Fruit fly (Drosophila melanogaster): ENCODE measurements around the gene CG42240.

CG42240 gene

dm6 chrX:6338738-6339614 is 8.3 kb downstream of the CG42240 start:
- TF ChIP-seq CG8301 (tag; optimal IDR thresholded peaks at IDR 0.05) = peak; percentile 54
- TF ChIP-seq CG32121 (GFP tag; IDR thresholded peaks at IDR 0.05) = peak; percentile 49; the same call in 1 of the 2 replicates
- peak; percentile 49 for TF ChIP-seq CG34367 (tag; optimal IDR thresholded peaks at IDR 0.05)
- TF ChIP-seq Pif1A (GFP tag; optimal IDR thresholded peaks at IDR 0.05) = peak; percentile 53
- TF ChIP-seq Pif1B (GFP tag; optimal IDR thresholded peaks at IDR 0.05) = peak; percentile 15
- peak; percentile 61 for TF ChIP-seq CG17806 (tag; optimal IDR thresholded peaks at IDR 0.05)
- no peak for TF ChIP-seq CG13204 (GFP tag; optimal IDR thresholded peaks at IDR 0.05)
- TF ChIP-seq fd96Ca (GFP tag; IDR thresholded peaks at IDR 0.05) = peak; percentile 68; the same call in 2 of the 3 replicates
- peak; percentile 52 for TF ChIP-seq Ets98B (GFP tag; IDR thresholded peaks at IDR 0.05)
- peak; percentile 76 for TF ChIP-seq CG4496 (GFP tag; IDR thresholded peaks at IDR 0.05)
- peak; percentile 57 for TF ChIP-seq CG15710 (tag; optimal IDR thresholded peaks at IDR 0.05)
- no peak for TF ChIP-seq rn (GFP tag; IDR thresholded peaks at IDR 0.05)
- peak; percentile 41 for TF ChIP-seq Snoo (tag; optimal IDR thresholded peaks at IDR 0.05)
- peak; percentile 11 for TF ChIP-seq gl (tag; optimal IDR thresholded peaks at IDR 0.05)
- TF ChIP-seq CG10348 (GFP tag; IDR thresholded peaks at IDR 0.05) = no peak
- peak; percentile 6 for TF ChIP-seq EcR (GFP tag; optimal IDR thresholded peaks at IDR 0.05)
- peak; percentile 73 for TF ChIP-seq CG14655 (GFP tag; optimal IDR thresholded peaks at IDR 0.05)
- peak; percentile 30; the same call in 1 of the 2 replicates for TF ChIP-seq CG12605 (GFP tag; IDR thresholded peaks at IDR 0.05)
- peak; percentile 73 for TF ChIP-seq CG8159 (tag; optimal IDR thresholded peaks at IDR 0.05)
- TF ChIP-seq D1 (tag; optimal IDR thresholded peaks at IDR 0.05) = no peak
- peak; percentile 67 for TF ChIP-seq CG9948 (tag; optimal IDR thresholded peaks at IDR 0.05)

- TF ChIP-seq CG4496 (GFP tag; IDR thresholded peaks at IDR 0.05) (peak; percentile 82), CG14655 (GFP tag; optimal IDR thresholded peaks at IDR 0.05) (peak; percentile 39), gl (tag; optimal IDR thresholded peaks at IDR 0.05) (peak; percentile 66), Snoo (tag; optimal IDR thresholded peaks at IDR 0.05) (no peak), CG12605 (GFP tag; IDR thresholded peaks at IDR 0.05) (peak; percentile 59; the same call in 1 of the 2 replicates), CG10348 (GFP tag; IDR thresholded peaks at IDR 0.05) (no peak), CG15710 (tag; optimal IDR thresholded peaks at IDR 0.05) (peak; percentile 87), CG32121 (GFP tag; IDR thresholded peaks at IDR 0.05) (peak; percentile 80), Ets98B (GFP tag; IDR thresholded peaks at IDR 0.05) (peak; percentile 83), D1 (tag; optimal IDR thresholded peaks at IDR 0.05) (peak; percentile 26), rn (GFP tag; IDR thresholded peaks at IDR 0.05) (0 out of 2 replicates have a peak, but pooled peaks have one; percentile 36), CG17806 (tag; optimal IDR thresholded peaks at IDR 0.05) (peak; percentile 85), CG8159 (tag; optimal IDR thresholded peaks at IDR 0.05) (peak; percentile 45), Pif1A (GFP tag; optimal IDR thresholded peaks at IDR 0.05) (peak; percentile 54), fd96Ca (GFP tag; IDR thresholded peaks at IDR 0.05) (peak; percentile 60; the same call in 2 of the 3 replicates), CG34367 (tag; optimal IDR thresholded peaks at IDR 0.05) (peak; percentile 76), EcR (GFP tag; optimal IDR thresholded peaks at IDR 0.05) (peak; percentile 96), CG13204 (GFP tag; optimal IDR thresholded peaks at IDR 0.05) (no peak), CG9948 (tag; optimal IDR thresholded peaks at IDR 0.05) (peak; percentile 77), CG8301 (tag; optimal IDR thresholded peaks at IDR 0.05) (peak; percentile 59), Pif1B (GFP tag; optimal IDR thresholded peaks at IDR 0.05) (peak; percentile 38)
These were observed 9.4 kb downstream of the CG42240 start for dm6 chrX:6339970-6340548.

- TF ChIP-seq CG15710 (tag; optimal IDR thresholded peaks at IDR 0.05) (peak; percentile 89), CG14655 (GFP tag; optimal IDR thresholded peaks at IDR 0.05) (peak; percentile 90), rn (GFP tag; IDR thresholded peaks at IDR 0.05) (peak; percentile 41; the same call in 1 of the 2 replicates), EcR (GFP tag; optimal IDR thresholded peaks at IDR 0.05) (no peak), CG32121 (GFP tag; IDR thresholded peaks at IDR 0.05) (peak; percentile 58), Pif1A (GFP tag; optimal IDR thresholded peaks at IDR 0.05) (peak; percentile 87), D1 (tag; optimal IDR thresholded peaks at IDR 0.05) (peak; percentile 66), CG10348 (GFP tag; IDR thresholded peaks at IDR 0.05) (no peak), CG17806 (tag; optimal IDR thresholded peaks at IDR 0.05) (peak; percentile 71), Ets98B (GFP tag; IDR thresholded peaks at IDR 0.05) (peak; percentile 47), CG9948 (tag; optimal IDR thresholded peaks at IDR 0.05) (peak; percentile 84), CG34367 (tag; optimal IDR thresholded peaks at IDR 0.05) (peak; percentile 80), Snoo (tag; optimal IDR thresholded peaks at IDR 0.05) (peak; percentile 90), CG12605 (GFP tag; IDR thresholded peaks at IDR 0.05) (peak; percentile 41; the same call in 1 of the 2 replicates), CG4496 (GFP tag; IDR thresholded peaks at IDR 0.05) (peak; percentile 36; the same call in 1 of the 3 replicates), CG8301 (tag; optimal IDR thresholded peaks at IDR 0.05) (peak; percentile 89), gl (tag; optimal IDR thresholded peaks at IDR 0.05) (peak; percentile 48), CG8159 (tag; optimal IDR thresholded peaks at IDR 0.05) (peak; percentile 99), fd96Ca (GFP tag; IDR thresholded peaks at IDR 0.05) (peak; percentile 75), Pif1B (GFP tag; optimal IDR thresholded peaks at IDR 0.05) (peak; percentile 88), CG13204 (GFP tag; optimal IDR thresholded peaks at IDR 0.05) (peak; percentile 72)
These were observed 10.0 kb downstream of the CG42240 start for dm6 chrX:6340593-6341068.

- peak; percentile 1 for TF ChIP-seq EcR (GFP tag; optimal IDR thresholded peaks at IDR 0.05)
- TF ChIP-seq gl (tag; optimal IDR thresholded peaks at IDR 0.05) = no peak
These were observed 11.0 kb downstream of the CG42240 start for dm6 chrX:6341678-6342077.

DNA sequence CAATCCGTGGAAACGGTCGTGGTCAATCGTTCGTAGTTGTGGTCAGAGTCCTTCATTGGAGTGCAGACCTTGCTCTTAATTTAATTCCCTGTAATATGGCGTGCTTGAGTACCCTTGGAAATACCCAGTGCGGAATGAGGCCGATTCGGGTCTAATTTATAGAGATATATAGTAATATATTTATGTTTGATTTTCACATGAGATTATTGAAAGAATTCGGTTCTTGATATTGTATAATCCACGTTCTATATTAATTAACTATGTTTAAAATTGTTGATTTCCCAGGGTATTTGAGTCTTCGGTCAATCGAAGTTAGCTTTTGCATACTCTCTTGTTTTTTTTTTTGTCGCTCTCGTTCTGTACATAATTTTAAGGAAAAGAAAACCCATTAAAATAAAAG is 12.7 kb downstream of the CG42240 start:
- TF ChIP-seq gl (tag; optimal IDR thresholded peaks at IDR 0.05) (no peak), CG17806 (tag; optimal IDR thresholded peaks at IDR 0.05) (peak; percentile 29), Ets98B (GFP tag; IDR thresholded peaks at IDR 0.05) (no peak), CG8301 (tag; optimal IDR thresholded peaks at IDR 0.05) (peak; percentile 19), CG8159 (tag; optimal IDR thresholded peaks at IDR 0.05) (peak; percentile 51), rn (GFP tag; IDR thresholded peaks at IDR 0.05) (no peak), CG14655 (GFP tag; optimal IDR thresholded peaks at IDR 0.05) (peak; percentile 45), CG13204 (GFP tag; optimal IDR thresholded peaks at IDR 0.05) (no peak), Snoo (tag; optimal IDR thresholded peaks at IDR 0.05) (peak; percentile 7), Pif1A (GFP tag; optimal IDR thresholded peaks at IDR 0.05) (no peak), D1 (tag; optimal IDR thresholded peaks at IDR 0.05) (no peak), CG15710 (tag; optimal IDR thresholded peaks at IDR 0.05) (peak; percentile 13), CG12605 (GFP tag; IDR thresholded peaks at IDR 0.05) (no peak), fd96Ca (GFP tag; IDR thresholded peaks at IDR 0.05) (no peak), CG32121 (GFP tag; IDR thresholded peaks at IDR 0.05) (no peak), CG10348 (GFP tag; IDR thresholded peaks at IDR 0.05) (no peak), Pif1B (GFP tag; optimal IDR thresholded peaks at IDR 0.05) (peak; percentile 24), CG34367 (tag; optimal IDR thresholded peaks at IDR 0.05) (peak; percentile 45), EcR (GFP tag; optimal IDR thresholded peaks at IDR 0.05) (no peak), CG4496 (GFP tag; IDR thresholded peaks at IDR 0.05) (no peak), CG9948 (tag; optimal IDR thresholded peaks at IDR 0.05) (peak; percentile 45)

Data from whole organism, pupa.